Fruit fly (Drosophila melanogaster) whole organism, embryonic: ENCODE results near the gene CG1632.

Experiments used
- Asciz ChIP-seq: fragments of 200-800 bp; sonication (Bioruptor generic); optimal IDR thresholded peaks from 2 replicates; lab custom pipeline; 2017; ENCODE audit warnings: missing biosample characterization, mild to moderate bottlenecking, missing genetic modification characterization, missing genetic modification reagents
- Awh ChIP-seq: fragments of 200-800 bp; sonication (Bioruptor generic); IDR thresholded peaks from 2 replicates; pipeline ENCODE4, ENCODE4 v1.3.6; 2022; ENCODE audit warnings: missing biosample characterization, missing genetic modification characterization
- Bdp1 ChIP-seq: fragments of 200-800 bp; sonication (Bioruptor generic); optimal IDR thresholded peaks from 3 replicates; lab custom pipeline; 2016; ENCODE audit warnings: missing biosample characterization, missing genetic modification characterization
- CG11093 ChIP-seq: fragments of 200-800 bp; sonication (Bioruptor generic); IDR thresholded peaks from 3 replicates; pipeline ENCODE4 v1.3.6; 2022; ENCODE audit warnings: missing biosample characterization, missing genetic modification characterization
- CG11456 ChIP-seq: fragments of 200-800 bp; sonication (Bioruptor generic); IDR thresholded peaks from 3 replicates; pipeline ENCODE4 v1.3.6; 2022; ENCODE audit warnings: missing biosample characterization, missing genetic modification characterization
- CG13123 ChIP-seq: fragments of 200-800 bp; sonication (Bioruptor generic); optimal IDR thresholded peaks from 2 replicates; lab custom pipeline; 2016; ENCODE audit warnings: missing biosample characterization, missing genetic modification characterization
- CG13424 ChIP-seq: fragments of 200-800 bp; sonication (Bioruptor generic); optimal IDR thresholded peaks from 2 replicates; lab custom pipeline; 2019; ENCODE audit warnings: missing biosample characterization, mild to moderate bottlenecking, missing genetic modification characterization, moderate library complexity
- CG14710 ChIP-seq: fragments of 200-800 bp; sonication (Bioruptor generic); optimal IDR thresholded peaks from 3 replicates; lab custom pipeline; 2019; ENCODE audit warnings: missing biosample characterization, mild to moderate bottlenecking, missing genetic modification characterization, moderate library complexity
- CG15479 ChIP-seq: fragments of 200-800 bp; sonication (Bioruptor generic); optimal IDR thresholded peaks from 3 replicates; lab custom pipeline; 2019; ENCODE audit warnings: missing biosample characterization, mild to moderate bottlenecking, missing genetic modification characterization, moderate library complexity
- CG17912 ChIP-seq: fragments of 200-800 bp; sonication (Bioruptor generic); optimal IDR thresholded peaks from 2 replicates; lab custom pipeline; 2018; ENCODE audit warnings: missing biosample characterization, mild to moderate bottlenecking, missing genetic modification characterization
- CG18262 ChIP-seq: fragments of 200-800 bp; optimal IDR thresholded peaks from 3 replicates; lab custom pipeline; 2019; ENCODE audit warnings: missing biosample characterization, mild to moderate bottlenecking, missing genetic modification characterization, moderate library complexity
- CG18619 ChIP-seq: fragments of 200-800 bp; sonication (Bioruptor generic); optimal IDR thresholded peaks from 3 replicates; lab custom pipeline; 2017; ENCODE audit warnings: missing biosample characterization, mild to moderate bottlenecking, missing genetic modification characterization
- CG2202 ChIP-seq: fragments of 200-800 bp; sonication (Bioruptor generic); optimal IDR thresholded peaks from 2 replicates; lab custom pipeline; 2018; ENCODE audit warnings: missing biosample characterization, mild to moderate bottlenecking, missing genetic modification characterization
- CG32772 ChIP-seq: fragments of 200-800 bp; sonication (Bioruptor generic); IDR thresholded peaks from 2 replicates; pipeline ENCODE4 v1.3.6; 2022; ENCODE audit warnings: missing biosample characterization, missing genetic modification characterization
- CG33213 ChIP-seq: fragments of 200-800 bp; sonication (Bioruptor generic); optimal IDR thresholded peaks from 3 replicates; lab custom pipeline; 2016; ENCODE audit warnings: missing biosample characterization, missing genetic modification characterization
- CG4328 ChIP-seq: fragments of 200-800 bp; sonication (Bioruptor generic); optimal IDR thresholded peaks from 3 replicates; lab custom pipeline; 2017; ENCODE audit warnings: missing biosample characterization, missing genetic modification reagents, missing genetic modification characterization
- CG43689 ChIP-seq: fragments of 200-800 bp; sonication (Bioruptor generic); IDR thresholded peaks from 2 replicates; pipeline ENCODE4 v1.3.6; 2022; ENCODE audit warnings: missing biosample characterization, missing genetic modification characterization
- CG4617 ChIP-seq: fragments of 200-800 bp; sonication (Bioruptor generic); optimal IDR thresholded peaks from 3 replicates; lab custom pipeline; 2016; ENCODE audit warnings: missing biosample characterization, missing genetic modification characterization, borderline replicate concordance
- CG5245 ChIP-seq: fragments of 200-800 bp; sonication (Bioruptor generic); optimal IDR thresholded peaks from 3 replicates; lab custom pipeline; 2016; ENCODE audit warnings: missing biosample characterization, missing genetic modification characterization
- CG8290 ChIP-seq, 3 experiments: fragments of 200-800 bp; sonication (Bioruptor generic); optimal IDR thresholded peaks; 2 replicates each; lab custom pipeline; 2016 to 2019; ENCODE audit warnings: missing biosample characterization in 3 of 3, missing genetic modification characterization in 3 of 3, mild to moderate bottlenecking in 2 of 3, moderate library complexity in 1 of 3
- CG9876 ChIP-seq: fragments of 200-800 bp; sonication (Bioruptor generic); optimal IDR thresholded peaks from 2 replicates; lab custom pipeline; 2016; ENCODE audit warnings: missing biosample characterization, missing genetic modification characterization
- Dip2 ChIP-seq: fragments of 200-800 bp; sonication (Bioruptor generic); IDR thresholded peaks from 2 replicates; pipeline ENCODE4 v1.3.6; 2022; ENCODE audit warnings: missing biosample characterization, missing genetic modification characterization
- GATAe ChIP-seq: fragments of 200-800 bp; sonication (Bioruptor generic); conservative IDR thresholded peaks from 2 replicates; pipeline ENCODE4 v1.3.6; 2022; ENCODE audit warnings: missing biosample characterization, missing genetic modification characterization
- Hand ChIP-seq: fragments of 200-800 bp; sonication (Bioruptor generic); optimal IDR thresholded peaks from 2 replicates; lab custom pipeline; 2017; ENCODE audit warnings: mild to moderate bottlenecking, missing biosample characterization, missing genetic modification reagents, missing genetic modification characterization
- Jarid2 ChIP-seq: fragments of 200-800 bp; sonication (Bioruptor generic); optimal IDR thresholded peaks from 3 replicates; lab custom pipeline; 2017; ENCODE audit warnings: mild to moderate bottlenecking, missing biosample characterization, missing genetic modification reagents, missing genetic modification characterization
- Meics ChIP-seq: fragments of 200-800 bp; sonication (Bioruptor generic); optimal IDR thresholded peaks from 2 replicates; lab custom pipeline; 2017; ENCODE audit warnings: missing biosample characterization, mild to moderate bottlenecking, missing genetic modification characterization
- Opbp ChIP-seq: fragments of 200-800 bp; sonication (Bioruptor generic); IDR thresholded peaks from 3 replicates; pipeline ENCODE4 v1.3.6; 2022; ENCODE audit warnings: missing biosample characterization, missing genetic modification characterization; ENCODE audit not compliant: partially characterized antibody
- Rx ChIP-seq: fragments of 200-800 bp; sonication (Bioruptor generic); IDR thresholded peaks from 2 replicates; pipeline ENCODE4 v1.3.6; 2022; ENCODE audit warnings: missing biosample characterization, missing genetic modification characterization
- Ssrp ChIP-seq: fragments of 200-800 bp; sonication (Bioruptor generic); optimal IDR thresholded peaks from 2 replicates; lab custom pipeline; 2018; ENCODE audit warnings: missing biosample characterization, mild to moderate bottlenecking, missing genetic modification characterization, moderate library complexity
- ap ChIP-seq: fragments of 200-800 bp; sonication (Bioruptor generic); IDR thresholded peaks from 2 replicates; pipeline ENCODE4 v1.3.6; 2022; ENCODE audit warnings: missing biosample characterization, missing genetic modification characterization
- bcd ChIP-seq: fragments of 200-800 bp; sonication (Bioruptor generic); optimal IDR thresholded peaks from 2 replicates; lab custom pipeline; 2017; ENCODE audit warnings: missing biosample characterization, mild to moderate bottlenecking, missing genetic modification characterization
- br ChIP-seq: fragments of >200 bp; optimal IDR thresholded peaks from 2 replicates; lab custom pipeline; 2017
- chn ChIP-seq: fragments of 200-800 bp; sonication (Bioruptor generic); optimal IDR thresholded peaks from 2 replicates; lab custom pipeline; 2016; ENCODE audit warnings: missing biosample characterization, missing genetic modification characterization
- crol ChIP-seq: fragments of 200-800 bp; sonication (Bioruptor generic); IDR thresholded peaks from 2 replicates; pipeline ENCODE4 v1.3.6; 2022; ENCODE audit warnings: missing biosample characterization, missing genetic modification characterization
- ewg ChIP-seq: fragments of 200-800 bp; sonication (Bioruptor generic); optimal IDR thresholded peaks from 3 replicates; lab custom pipeline; 2017; ENCODE audit warnings: mild to moderate bottlenecking, missing biosample characterization, missing genetic modification reagents, missing genetic modification characterization
- ftz-f1 ChIP-seq: fragments of 200-800 bp; sonication (Bioruptor generic); optimal IDR thresholded peaks from 2 replicates; lab custom pipeline; 2016; ENCODE audit warnings: missing biosample characterization, missing genetic modification characterization
- gcm2 ChIP-seq: fragments of 200-800 bp; sonication (Bioruptor generic); optimal IDR thresholded peaks from 2 replicates; lab custom pipeline; 2016; ENCODE audit warnings: missing biosample characterization, missing genetic modification characterization
- gem ChIP-seq: fragments of 200-800 bp; sonication (Bioruptor generic); optimal IDR thresholded peaks from 2 replicates; lab custom pipeline; 2019; ENCODE audit warnings: missing biosample characterization, mild to moderate bottlenecking, missing genetic modification characterization, moderate library complexity
- grau ChIP-seq: fragments of 200-800 bp; optimal IDR thresholded peaks from 3 replicates; lab custom pipeline; 2019; ENCODE audit warnings: missing biosample characterization, mild to moderate bottlenecking, missing genetic modification characterization, moderate library complexity
- gsb-n ChIP-seq: fragments of 200-800 bp; sonication (Bioruptor generic); optimal IDR thresholded peaks from 3 replicates; lab custom pipeline; 2018; ENCODE audit warnings: missing biosample characterization, mild to moderate bottlenecking, missing genetic modification characterization
- lab ChIP-seq: fragments of 200-800 bp; sonication (Bioruptor generic); optimal IDR thresholded peaks from 3 replicates; lab custom pipeline; 2017; ENCODE audit warnings: missing biosample characterization, missing genetic modification characterization, mild to moderate bottlenecking, moderate library complexity, missing genetic modification reagents
- onecut ChIP-seq: fragments of 200-800 bp; sonication (Bioruptor generic); IDR thresholded peaks from 2 replicates; pipeline ENCODE4 v1.3.6; 2022; ENCODE audit warnings: missing biosample characterization, missing genetic modification characterization
- otp ChIP-seq: fragments of 200-800 bp; sonication (Bioruptor generic); IDR thresholded peaks from 3 replicates; pipeline ENCODE4, ENCODE4 v1.3.6; 2022; ENCODE audit warnings: missing biosample characterization, missing genetic modification characterization
- pum ChIP-seq: fragments of 200-800 bp; sonication (Bioruptor generic); optimal IDR thresholded peaks from 2 replicates; lab custom pipeline; 2016; ENCODE audit warnings: missing biosample characterization, missing genetic modification characterization
- salm ChIP-seq: fragments of 200-800 bp; sonication (Bioruptor generic); optimal IDR thresholded peaks from 2 replicates; lab custom pipeline; 2018; ENCODE audit warnings: missing biosample characterization, mild to moderate bottlenecking, missing genetic modification characterization
- slbo ChIP-seq: fragments of 200-800 bp; sonication (Bioruptor generic); IDR thresholded peaks from 2 replicates; pipeline ENCODE4 v1.3.6; 2022; ENCODE audit warnings: missing biosample characterization, missing genetic modification characterization
- tap ChIP-seq: fragments of 200-800 bp; optimal IDR thresholded peaks from 3 replicates; lab custom pipeline; 2019; ENCODE audit warnings: missing biosample characterization, mild to moderate bottlenecking, missing genetic modification characterization, moderate library complexity
- tio ChIP-seq: fragments of 200-800 bp; sonication (Bioruptor generic); optimal IDR thresholded peaks from 2 replicates; lab custom pipeline; 2017; ENCODE audit warnings: missing biosample characterization, missing genetic modification characterization, inconsistent platforms
- vvl ChIP-seq: fragments of 200-800 bp; sonication (Bioruptor generic); IDR thresholded peaks from 2 replicates; pipeline ENCODE4 v1.3.6; 2022; ENCODE audit warnings: missing biosample characterization, missing genetic modification characterization

Gene CG1632

dm6 chrX:8229918-8230699 lies 22.4 kb upstream of the CG1632 start (continued):
- TF ChIP-seq gcm2 = no peak
- peak; percentile 22 for TF ChIP-seq ewg (GFP tag; lab: Kevin White, UChicago)
- peak; percentile 46 for TF ChIP-seq CG33213 (GFP tag; lab: Kevin White, UChicago)
- TF ChIP-seq Ssrp (tag; lab: Kevin White, UChicago) = no peak
- TF ChIP-seq crol = peak; percentile 98
- peak; percentile 55 for TF ChIP-seq gem
- TF ChIP-seq CG13123 (GFP tag; lab: Kevin White, UChicago) = peak; percentile 46
- TF ChIP-seq Opbp (GFP tag; lab: Robert Waterston, UW) = no peak
- no peak for TF ChIP-seq CG11093
- no peak for TF ChIP-seq CG4617 (GFP tag; lab: Kevin White, UChicago)
- no peak for TF ChIP-seq Dip2
- TF ChIP-seq CG5245 (GFP tag; lab: Kevin White, UChicago) = no peak
- TF ChIP-seq CG15479 = peak; percentile 24
- TF ChIP-seq GATAe (GFP tag; lab: Robert Waterston, UW) = 0 out of 2 replicates have a peak, but pooled peaks have one; percentile 19
- TF ChIP-seq chn = no peak
- TF ChIP-seq tio (GFP tag; lab: Kevin White, UChicago) = no peak
- no peak for TF ChIP-seq ap (GFP tag; lab: Robert Waterston, UW)
- peak; percentile 53 for TF ChIP-seq salm
- peak; percentile 43 for TF ChIP-seq gsb-n (tag; lab: Kevin White, UChicago)
- TF ChIP-seq Asciz (GFP tag; lab: Kevin White, UChicago) = peak; percentile 85
- peak; percentile 35; the same call in 1 of the 3 replicates for TF ChIP-seq otp (GFP tag; lab: Robert Waterston, UW)
- TF ChIP-seq slbo = no peak
- TF ChIP-seq CG11456 = 0 out of 3 replicates have a peak, but pooled peaks have one; percentile 31
- peak; percentile 67 for TF ChIP-seq onecut (GFP tag; lab: Robert Waterston, UW)
- TF ChIP-seq CG2202 = peak; percentile 78
- peak; percentile 87 for TF ChIP-seq lab (GFP tag; lab: Kevin White, UChicago)
- peak; percentile 32 for TF ChIP-seq Jarid2 (GFP tag; lab: Kevin White, UChicago)
- TF ChIP-seq vvl = peak; percentile 31; the same call in 1 of the 2 replicates
- peak; percentile 33 for TF ChIP-seq Bdp1 (GFP tag; lab: Kevin White, UChicago)
- TF ChIP-seq CG18619 (GFP tag; lab: Kevin White, UChicago) = peak; percentile 49
- TF ChIP-seq grau (tag; lab: Kevin White, UChicago) = peak; percentile 6
- TF ChIP-seq CG4328 (GFP tag; lab: Kevin White, UChicago) = peak; percentile 55
- TF ChIP-seq CG32772 (GFP tag; lab: Robert Waterston, UW) = no peak
- TF ChIP-seq tap (tag; lab: Kevin White, UChicago) = peak; percentile 44
- no peak for TF ChIP-seq CG17912 (GFP tag; lab: Kevin White, UChicago)
- peak; percentile 35 for TF ChIP-seq CG18262 (tag; lab: Kevin White, UChicago)
- TF ChIP-seq br = no peak
- peak; percentile 79 for TF ChIP-seq Awh (GFP tag; lab: Robert Waterston, UW)
- peak; percentile 31 for TF ChIP-seq CG8290 (GFP tag; optimal IDR thresholded peaks at IDR 0.05; lab: Kevin White, UChicago)
- peak; percentile 53 to 65 for TF ChIP-seq CG8290 (tag; optimal IDR thresholded peaks at IDR 0.05; lab: Kevin White, UChicago)
- TF ChIP-seq CG43689 = no peak
- TF ChIP-seq ftz-f1 (GFP tag; lab: Kevin White, UChicago) = no peak
- peak; percentile 4 for TF ChIP-seq pum
- peak; percentile 39 for TF ChIP-seq CG13424 (tag; lab: Kevin White, UChicago)
- no peak for TF ChIP-seq CG9876 (GFP tag; lab: Kevin White, UChicago)
- peak; percentile 44 for TF ChIP-seq CG14710 (tag; lab: Kevin White, UChicago)
- TF ChIP-seq Rx (GFP tag; lab: Robert Waterston, UW) = no peak
- peak; percentile 38 for TF ChIP-seq Meics (GFP tag; lab: Kevin White, UChicago)
- peak; percentile 33 for TF ChIP-seq Hand
- TF ChIP-seq bcd (GFP tag; lab: Kevin White, UChicago) = peak; percentile 56
